Worm (Caenorhabditis elegans): ENCODE results near the gene C30A5.10.

The C30A5.10 gene

DNA sequence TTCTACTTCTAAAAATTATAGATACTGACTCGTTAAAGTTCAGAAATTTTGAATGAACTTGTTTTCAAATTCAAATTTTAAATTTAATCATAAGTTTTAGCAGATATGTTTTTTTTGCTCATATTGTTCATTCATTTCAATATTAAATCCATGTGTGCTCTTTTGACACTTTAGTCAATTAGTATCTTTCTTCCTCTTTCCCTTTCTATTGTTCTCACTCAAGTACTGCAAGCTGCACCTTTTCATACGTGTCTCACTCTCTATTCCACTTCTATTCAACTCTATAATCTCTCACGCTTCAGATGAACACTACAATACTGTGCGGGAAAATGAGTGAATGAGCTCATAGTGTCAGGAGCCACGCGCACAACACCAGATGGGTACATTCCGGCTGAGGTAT, 8.2 kb upstream of the C30A5.10 start, which contains the start of gene C30A5.16:
TSS of gene C30A5.16 (plus strand) at position 301 of the 400 bp plus-strand sequence.
- no peak for TF ChIP-seq lin-29 (GFP tag; IDR thresholded peaks at IDR 0.05)
- no peak for TF ChIP-seq zfp-2 (tag; optimal IDR thresholded peaks at IDR 0.05)
- no peak for TF ChIP-seq daf-8 (GFP tag; IDR thresholded peaks at IDR 0.05)
- no peak for TF ChIP-seq fkh-10 (GFP tag; optimal IDR thresholded peaks at IDR 0.05)
- TF ChIP-seq nhr-77 (tag; optimal IDR thresholded peaks at IDR 0.05): no peak
- no peak for TF ChIP-seq T26A8.4 (GFP tag; IDR thresholded peaks at IDR 0.05)
- no peak for TF ChIP-seq nhr-25 (tag; optimal IDR thresholded peaks at IDR 0.05; ENCODE audit: borderline replicate concordance, insufficient read depth)
- no peak for TF ChIP-seq ceh-28 (tag; optimal IDR thresholded peaks at IDR 0.05)
- no peak for TF ChIP-seq pha-4 (GFP tag; IDR thresholded peaks at IDR 0.05)
- TF ChIP-seq pha-4 (tag; optimal IDR thresholded peaks at IDR 0.05): no peak
- TF ChIP-seq dve-1 (tag; optimal IDR thresholded peaks at IDR 0.05; ENCODE audit: insufficient read depth): no peak
- TF ChIP-seq lin-13 (GFP tag; optimal IDR thresholded peaks at IDR 0.05): no peak
- no peak for TF ChIP-seq lin-39 (tag; optimal IDR thresholded peaks at IDR 0.05)
- TF ChIP-seq nhr-76 (tag; optimal IDR thresholded peaks at IDR 0.05): no peak
- TF ChIP-seq snpc-1.2 (GFP tag; IDR thresholded peaks at IDR 0.05): no peak
- no peak for TF ChIP-seq hlh-11 (tag; optimal IDR thresholded peaks at IDR 0.05)
- TF ChIP-seq ceh-62 (tag; optimal IDR thresholded peaks at IDR 0.05): no peak
- no peak for TF ChIP-seq nhr-10 (tag; optimal IDR thresholded peaks at IDR 0.05)

ce11 chrIII:8216224-8216623, 6.5 kb upstream of the C30A5.10 start, which contains the start of gene unc-86:
unc-86 (minus strand) TSS chrIII:8216336.
- TF ChIP-seq unc-62 (GFP tag; optimal IDR thresholded peaks at IDR 0.05 in 1 of 2) (no peak), unc-62 (tag; optimal IDR thresholded peaks at IDR 0.05) (no peak), lin-1 (GFP tag; IDR thresholded peaks at IDR 0.05) (no peak), unc-130 (GFP tag; optimal IDR thresholded peaks at IDR 0.05) (no peak), ama-1 (optimal IDR thresholded peaks at IDR 0.05) (no peak), aha-1 (tag) (peak; percentile 2), nhr-25 (tag; optimal IDR thresholded peaks at IDR 0.05; ENCODE audit: borderline replicate concordance, insufficient read depth) (no peak), dmd-8 (GFP tag; IDR thresholded peaks at IDR 0.05) (no peak)

ce11 chrIII:8211562-8211961, 1.9 kb upstream of the C30A5.10 start:
- TF ChIP-seq unc-62 (GFP tag; optimal IDR thresholded peaks at IDR 0.05 in 1 of 2): peak in 1 of 2 experiments; percentile 59
- TF ChIP-seq unc-62 (tag; optimal IDR thresholded peaks at IDR 0.05): no peak
- TF ChIP-seq spr-3 (GFP tag; optimal IDR thresholded peaks at IDR 0.05): no peak
- TF ChIP-seq aha-1 (tag): peak; percentile 29

ce11 chrIII:8202754-8203153, 6.9 kb downstream of the C30A5.10 start, which contains the start of gene snb-5:
snb-5 (plus strand) TSS chrIII:8203054.
- no peak for TF ChIP-seq F10B5.3 (tag; optimal IDR thresholded peaks at IDR 0.05)
- no peak for TF ChIP-seq ceh-44 (GFP tag; IDR thresholded peaks at IDR 0.05)
- TF ChIP-seq F49E8.2 (tag; optimal IDR thresholded peaks at IDR 0.05; ENCODE audit: borderline replicate concordance): no peak
- TF ChIP-seq dpl-1 (GFP tag; optimal IDR thresholded peaks at IDR 0.05): no peak
- no peak for TF ChIP-seq php-3 (GFP tag; IDR thresholded peaks at IDR 0.05)
- TF ChIP-seq mes-2 (tag; optimal IDR thresholded peaks at IDR 0.05; ENCODE audit: poor library complexity, severe bottlenecking): no peak
- no peak for TF ChIP-seq mdt-29 (GFP tag; IDR thresholded peaks at IDR 0.05)
- no peak for TF ChIP-seq hif-1 (tag; optimal IDR thresholded peaks at IDR 0.05)
- TF ChIP-seq ZK546.5 (tag; optimal IDR thresholded peaks at IDR 0.05): no peak

DNA sequence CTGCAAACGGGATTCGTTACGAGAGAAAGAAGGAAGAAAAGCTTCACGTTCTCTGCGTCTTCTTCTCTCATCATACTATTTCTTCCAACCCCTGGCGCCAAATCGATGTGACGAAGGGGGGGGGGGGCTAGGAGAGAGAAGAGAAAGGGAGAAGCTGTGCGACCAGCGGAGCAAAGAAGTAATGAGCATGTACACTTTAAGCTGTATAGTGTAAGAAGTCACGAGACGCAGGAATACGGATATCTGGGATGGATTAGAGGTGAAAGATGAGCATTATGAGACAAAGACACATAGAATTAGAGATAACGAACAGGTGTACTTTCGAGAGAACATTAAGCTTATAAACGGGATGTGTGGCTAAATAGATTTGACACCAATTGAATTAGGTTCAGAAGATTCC, 7.9 kb downstream of the C30A5.10 start:
- TF ChIP-seq dpl-1 (GFP tag; optimal IDR thresholded peaks at IDR 0.05) (peak; percentile 6), ceh-28 (tag; optimal IDR thresholded peaks at IDR 0.05) (peak; percentile 22), nhr-111 (GFP tag; optimal IDR thresholded peaks at IDR 0.05) (no peak), lsy-2 (tag; optimal IDR thresholded peaks at IDR 0.05) (peak in 1 of 2 experiments; percentile 46), unc-62 (GFP tag; optimal IDR thresholded peaks at IDR 0.05 in 1 of 2) (peak in 1 of 2 experiments; percentile 28), unc-62 (tag; optimal IDR thresholded peaks at IDR 0.05) (no peak), ceh-20 (GFP tag; IDR thresholded peaks at IDR 0.05) (0 out of 2 replicates have a peak, but pooled peaks have one; percentile 10), vab-7 (GFP tag; IDR thresholded peaks at IDR 0.05) (0 out of 2 replicates have a peak, but pooled peaks have one; percentile 35), ctbp-1 (GFP tag; IDR thresholded peaks at IDR 0.05) (peak; percentile 28; the same call in 1 of the 2 replicates), nhr-25 (tag; optimal IDR thresholded peaks at IDR 0.05; ENCODE audit: borderline replicate concordance, insufficient read depth) (no peak), rbr-2 (tag; optimal IDR thresholded peaks at IDR 0.05) (peak; percentile 63), dmd-6 (GFP tag; IDR thresholded peaks at IDR 0.05) (0 out of 2 replicates have a peak, but pooled peaks have one; percentile 8), hlh-30 (tag; optimal IDR thresholded peaks at IDR 0.05; ENCODE audit: insufficient read depth) (peak; percentile 66), fkh-10 (GFP tag; optimal IDR thresholded peaks at IDR 0.05) (peak; percentile 45), tag-97 (GFP tag; IDR thresholded peaks at IDR 0.05) (no peak)

Data from whole organism, L4 larva.